Worm (Caenorhabditis elegans) whole organism, L3 larva: ENCODE measurements around the gene nhr-164.
"Not testable (repeated sequence)": the region's sequence is repeated elsewhere in the genome, so short reads cannot be mapped to it uniquely, and the experiment has no call there.

Experiments
- nhr-25 ChIP-seq: sonication (generic microtip); optimal IDR thresholded peaks from 2 replicates; lab custom pipeline; 2017; ENCODE audit warnings: missing biosample characterization, missing genetic modification characterization
- nhr-28 ChIP-seq: fragments of 150-350 bp; optimal IDR thresholded peaks from 2 replicates; lab custom pipeline; 2014; ENCODE audit warnings: missing biosample characterization, missing genetic modification characterization
- pha-4 ChIP-seq: fragments of 150-350 bp; optimal IDR thresholded peaks from 2 replicates; lab custom pipeline; 2014; ENCODE audit warnings: missing biosample characterization, missing genetic modification reagents, missing genetic modification characterization
- skn-1 ChIP-seq: fragments of 150-350 bp; optimal IDR thresholded peaks from 2 replicates; lab custom pipeline; 2014; ENCODE audit warnings: missing biosample characterization, missing genetic modification characterization
- snpc-4 ChIP-seq: fragments of 150-350 bp; optimal IDR thresholded peaks from 2 replicates; lab custom pipeline; 2014; ENCODE audit warnings: missing biosample characterization, missing genetic modification characterization

- TF ChIP-seq nhr-28 (tag; lab: Kevin White, UChicago); skn-1 (tag; lab: Kevin White, UChicago); pha-4; nhr-25 (tag; lab: Kevin White, UChicago); snpc-4 (tag; lab: Kevin White, UChicago): not testable (repeated sequence)
These were observed 14.7 kb upstream of the nhr-164 start, which contains the start of gene srd-28 for ce11 chrV:15250304-15250703.
